Fruit fly (Drosophila melanogaster) whole organism, pupa: ENCODE results near the gene CG9747.
A peak's percentile ranks its signal among the peaks of the same experiment; 100 is the strongest.

Experiments
- CG10348 ChIP-seq: fragments of 200-800 bp; sonication (Bioruptor generic); IDR thresholded peaks from 2 replicates; pipeline ENCODE4 v1.3.6; 2022; ENCODE audit warnings: missing biosample characterization, missing genetic modification characterization
- CG12605 ChIP-seq: fragments of 200-800 bp; sonication (Bioruptor generic); IDR thresholded peaks from 2 replicates; pipeline ENCODE4 v1.3.6; 2022; ENCODE audit warnings: missing biosample characterization, missing genetic modification characterization
- CG13204 ChIP-seq: fragments of 200-800 bp; sonication (Bioruptor generic); optimal IDR thresholded peaks from 2 replicates; lab custom pipeline; 2018; ENCODE audit warnings: missing biosample characterization, mild to moderate bottlenecking, missing genetic modification characterization, moderate library complexity
- CG14655 ChIP-seq: fragments of 200-800 bp; sonication (Bioruptor generic); optimal IDR thresholded peaks from 3 replicates; lab custom pipeline; 2017; ENCODE audit warnings: mild to moderate bottlenecking, missing biosample characterization, missing genetic modification reagents, missing genetic modification characterization
- CG15710 ChIP-seq: fragments of 200-800 bp; sonication (Bioruptor generic); optimal IDR thresholded peaks from 2 replicates; lab custom pipeline; 2018; ENCODE audit warnings: missing biosample characterization, mild to moderate bottlenecking, missing genetic modification characterization, moderate library complexity
- CG17806 ChIP-seq: fragments of 200-800 bp; sonication (Bioruptor generic); optimal IDR thresholded peaks from 2 replicates; lab custom pipeline; 2018; ENCODE audit warnings: missing biosample characterization, mild to moderate bottlenecking, missing genetic modification characterization, moderate library complexity
- CG32121 ChIP-seq: fragments of 200-800 bp; sonication (Bioruptor generic); IDR thresholded peaks from 2 replicates; pipeline ENCODE4 v1.3.6; 2022; ENCODE audit warnings: missing biosample characterization, missing genetic modification characterization
- CG34367 ChIP-seq: fragments of 200-800 bp; sonication (Bioruptor generic); optimal IDR thresholded peaks from 2 replicates; lab custom pipeline; 2018; ENCODE audit warnings: missing biosample characterization, mild to moderate bottlenecking, missing genetic modification characterization
- CG4496 ChIP-seq: fragments of 200-800 bp; sonication (Bioruptor generic); IDR thresholded peaks from 3 replicates; pipeline ENCODE4 v1.3.6; 2022; ENCODE audit warnings: missing biosample characterization, missing genetic modification characterization
- CG8159 ChIP-seq: fragments of 200-800 bp; sonication (Bioruptor generic); optimal IDR thresholded peaks from 3 replicates; lab custom pipeline; 2018; ENCODE audit warnings: missing biosample characterization, mild to moderate bottlenecking, missing genetic modification characterization, moderate library complexity
- CG8301 ChIP-seq: fragments of 200-800 bp; sonication (Bioruptor generic); optimal IDR thresholded peaks from 2 replicates; lab custom pipeline; 2018; ENCODE audit warnings: missing biosample characterization, mild to moderate bottlenecking, missing genetic modification characterization
- CG9948 ChIP-seq: fragments of 200-800 bp; sonication (Bioruptor generic); optimal IDR thresholded peaks from 2 replicates; lab custom pipeline; 2018; ENCODE audit warnings: missing biosample characterization, mild to moderate bottlenecking, missing genetic modification characterization, moderate library complexity
- D1 ChIP-seq: fragments of 200-800 bp; sonication (Bioruptor generic); optimal IDR thresholded peaks from 2 replicates; lab custom pipeline; 2018; ENCODE audit warnings: missing biosample characterization, mild to moderate bottlenecking, missing genetic modification characterization, moderate library complexity
- EcR ChIP-seq: fragments of 200-800 bp; sonication (Bioruptor generic); optimal IDR thresholded peaks from 3 replicates; lab custom pipeline; 2019; ENCODE audit warnings: missing biosample characterization, missing genetic modification characterization, mild to moderate bottlenecking, moderate library complexity, missing genetic modification reagents
- Ets98B ChIP-seq: fragments of 200-800 bp; sonication (Bioruptor generic); IDR thresholded peaks from 2 replicates; pipeline ENCODE4 v1.3.6; 2022; ENCODE audit warnings: missing biosample characterization, missing genetic modification characterization
- Pif1A ChIP-seq: fragments of 200-800 bp; sonication (Bioruptor generic); optimal IDR thresholded peaks from 3 replicates; lab custom pipeline; 2016; ENCODE audit warnings: missing biosample characterization, missing genetic modification characterization
- Pif1B ChIP-seq: fragments of 200-800 bp; sonication (Bioruptor generic); optimal IDR thresholded peaks from 3 replicates; lab custom pipeline; 2016; ENCODE audit warnings: missing biosample characterization, missing genetic modification characterization
- fd96Ca ChIP-seq: fragments of 200-800 bp; sonication (Bioruptor generic); IDR thresholded peaks from 3 replicates; pipeline ENCODE4 v1.3.6; 2022; ENCODE audit warnings: missing biosample characterization, missing genetic modification characterization
- gl ChIP-seq: fragments of 200-800 bp; sonication (Bioruptor generic); optimal IDR thresholded peaks from 2 replicates; lab custom pipeline; 2018; ENCODE audit warnings: missing biosample characterization, mild to moderate bottlenecking, missing genetic modification characterization
- rn ChIP-seq: fragments of 200-800 bp; sonication (Bioruptor generic); IDR thresholded peaks from 2 replicates; pipeline ENCODE4 v1.3.6; 2022; ENCODE audit warnings: missing biosample characterization, missing genetic modification characterization

CG9747 gene

DNA sequence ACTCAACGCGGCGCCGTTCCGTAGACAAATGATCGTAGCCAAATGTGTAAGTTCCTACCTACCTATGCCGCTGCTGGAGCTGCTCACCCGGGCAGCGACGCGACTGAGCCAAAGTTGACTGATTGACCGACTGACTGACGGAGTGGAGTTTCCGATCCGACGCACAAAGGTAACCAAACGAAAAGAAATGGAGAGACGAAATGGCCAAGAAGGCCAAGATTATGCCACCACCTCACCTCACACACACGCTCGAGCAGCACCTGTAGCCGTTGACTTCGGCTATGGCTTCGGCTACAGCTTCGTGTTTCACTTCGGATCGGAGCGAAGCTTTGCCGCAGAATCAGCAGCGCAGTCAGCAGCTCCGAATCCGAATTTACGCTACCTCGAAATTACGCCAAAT lies at the start of gene CG9747:
Gene CG9747 (minus strand): TSS at position 206 of the 400 bp plus-strand sequence.
- TF ChIP-seq EcR (peak; percentile 18), gl (tag; lab: Kevin White, UChicago) (no peak), Ets98B (GFP tag; lab: Robert Waterston, UW) (no peak; the same call in 1 of the 2 replicates), CG12605 (GFP tag; lab: Robert Waterston, UW) (no peak)

dm6 chr3R:30240245-30240644 lies 49.2 kb upstream of the CG9747 start:
- no peak for TF ChIP-seq rn (GFP tag; lab: Robert Waterston, UW)
- no peak for TF ChIP-seq D1

dm6 chr3R:30237634-30238033 lies 46.6 kb upstream of the CG9747 start, which contains the start of gene CG43448:
TSS of gene CG43448 (minus strand) at chr3R:30237734.
- TF ChIP-seq CG8159 (no peak), CG14655 (GFP tag; lab: Kevin White, UChicago) (no peak)

DNA sequence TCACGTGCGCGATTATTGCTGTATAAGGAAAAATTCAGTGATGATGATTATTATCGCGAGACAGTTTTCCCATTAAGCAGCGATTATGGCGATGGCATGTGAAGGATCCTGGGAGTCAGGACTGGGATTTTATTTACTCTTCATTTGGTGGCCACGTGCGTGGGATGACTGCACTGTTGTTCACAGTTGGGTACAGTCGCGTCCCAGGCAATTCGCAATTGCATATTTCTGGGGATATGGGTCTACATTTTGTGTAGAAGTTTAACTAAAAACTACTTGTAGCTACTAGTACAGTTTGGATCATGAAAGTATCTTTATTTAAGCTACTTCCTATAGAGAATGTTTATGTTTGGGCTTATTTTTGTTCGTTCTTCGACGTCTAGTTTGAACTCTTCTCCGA lies 45.9 kb upstream of the CG9747 start:
- no peak for TF ChIP-seq CG9948 (tag; lab: Kevin White, UChicago)
- TF ChIP-seq CG8301 (tag; lab: Kevin White, UChicago) = no peak
- TF ChIP-seq CG15710 (tag; lab: Kevin White, UChicago) = no peak
- TF ChIP-seq gl (tag; lab: Kevin White, UChicago) = no peak

DNA sequence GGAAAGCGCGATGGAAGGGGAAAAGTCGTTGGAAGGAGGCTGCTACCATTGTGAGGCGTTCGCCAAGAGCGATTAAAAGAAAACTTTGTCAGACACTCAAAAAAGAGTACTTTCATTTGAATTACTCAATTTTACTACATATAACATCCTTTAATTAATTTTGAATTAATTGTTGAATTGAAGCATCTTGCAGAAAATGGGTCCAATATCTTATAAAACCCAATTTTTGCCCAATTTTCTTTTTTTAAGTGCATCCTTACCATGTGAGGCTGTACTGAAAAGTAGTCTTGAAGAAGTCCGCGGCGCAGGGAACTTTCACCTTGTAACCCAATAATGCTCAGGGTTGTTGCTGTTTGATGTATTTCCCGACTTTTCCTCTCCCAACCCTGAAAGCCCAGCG lies 44.2 kb upstream of the CG9747 start:
- TF ChIP-seq CG8159 (no peak), CG34367 (tag; lab: Kevin White, UChicago) (no peak), Pif1A (no peak), CG15710 (tag; lab: Kevin White, UChicago) (no peak), CG4496 (GFP tag; lab: Robert Waterston, UW) (no peak), EcR (no peak), Pif1B (GFP tag; lab: Kevin White, UChicago) (no peak), rn (GFP tag; lab: Robert Waterston, UW) (no peak), CG17806 (tag; lab: Kevin White, UChicago) (no peak), gl (tag; lab: Kevin White, UChicago) (no peak), CG10348 (GFP tag; lab: Robert Waterston, UW) (no peak)

- TF ChIP-seq Pif1B (GFP tag; lab: Kevin White, UChicago) (no peak), Ets98B (GFP tag; lab: Robert Waterston, UW) (no peak), CG15710 (tag; lab: Kevin White, UChicago) (no peak), D1 (no peak), CG14655 (GFP tag; lab: Kevin White, UChicago) (no peak), CG9948 (tag; lab: Kevin White, UChicago) (no peak), CG13204 (GFP tag; lab: Kevin White, UChicago) (no peak), CG12605 (GFP tag; lab: Robert Waterston, UW) (no peak), fd96Ca (no peak), CG4496 (GFP tag; lab: Robert Waterston, UW) (no peak), gl (tag; lab: Kevin White, UChicago) (no peak), CG32121 (GFP tag; lab: Robert Waterston, UW) (no peak), CG34367 (tag; lab: Kevin White, UChicago) (no peak), CG17806 (tag; lab: Kevin White, UChicago) (no peak), CG10348 (GFP tag; lab: Robert Waterston, UW) (no peak)
Observed at dm6 chr3R:30224577-30224976, 33.5 kb upstream of the CG9747 start.

DNA sequence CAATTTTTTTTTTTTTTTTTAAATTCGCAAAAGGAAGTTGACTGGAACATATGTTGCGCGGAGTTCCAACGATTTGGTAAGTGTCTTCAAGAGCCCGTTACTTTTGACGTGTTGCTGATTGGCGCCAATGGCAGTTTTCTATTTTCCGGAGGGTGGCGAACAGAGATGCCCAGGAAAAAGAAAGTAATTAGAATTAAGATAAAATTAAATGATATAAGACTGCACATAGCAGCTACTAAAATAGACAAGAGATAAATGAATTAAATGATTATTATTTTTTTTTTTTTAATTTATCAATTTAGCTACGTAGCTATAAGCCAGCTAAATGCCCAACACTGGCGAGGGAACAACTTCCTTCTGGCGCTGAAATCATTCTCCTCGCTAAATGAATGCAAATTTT lies 31.2 kb upstream of the CG9747 start:
- TF ChIP-seq CG9948 (tag; lab: Kevin White, UChicago) (no peak), CG15710 (tag; lab: Kevin White, UChicago) (no peak), CG10348 (GFP tag; lab: Robert Waterston, UW) (no peak)

dm6 chr3R:30216210-30216609 lies 25.2 kb upstream of the CG9747 start, which contains the start of gene CecC:
TSS of gene CecC (plus strand) at chr3R:30216484.
- no peak for TF ChIP-seq Pif1B (GFP tag; lab: Kevin White, UChicago)
- no peak for TF ChIP-seq EcR
- no peak for TF ChIP-seq rn (GFP tag; lab: Robert Waterston, UW)
- no peak for TF ChIP-seq CG10348 (GFP tag; lab: Robert Waterston, UW)
- no peak for TF ChIP-seq CG32121 (GFP tag; lab: Robert Waterston, UW)
- no peak for TF ChIP-seq D1
- no peak for TF ChIP-seq fd96Ca
- no peak for TF ChIP-seq CG13204 (GFP tag; lab: Kevin White, UChicago)
- no peak for TF ChIP-seq CG14655 (GFP tag; lab: Kevin White, UChicago)
- no peak for TF ChIP-seq CG17806 (tag; lab: Kevin White, UChicago)
- TF ChIP-seq, all 21 proteins: peak for 0
